Worm (Caenorhabditis elegans): ENCODE measurements around the gene C15B12.8.

C15B12.8 gene

DNA sequence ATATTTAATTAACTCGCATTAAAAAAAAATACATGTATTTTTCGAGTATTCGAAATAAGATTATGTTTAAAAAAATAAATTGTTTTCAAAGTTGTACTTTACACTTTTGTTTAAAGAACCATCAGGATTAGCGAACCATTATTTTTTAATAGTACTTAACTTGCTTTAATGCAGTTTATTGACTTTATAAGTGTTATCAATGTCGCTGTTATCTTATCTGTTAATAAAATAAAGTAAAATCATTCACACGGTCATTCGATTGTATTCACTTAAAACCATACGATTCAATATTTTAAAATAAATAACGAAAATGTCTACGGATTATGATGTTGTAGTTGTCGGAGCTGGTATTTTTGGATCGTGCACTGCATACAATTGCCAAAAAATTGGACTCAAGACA is 2.5 kb downstream of the C15B12.8 start, which contains the start of gene C15B12.1:
C15B12.1 (plus strand) TSS at position 271 of the 400 bp plus-strand sequence.
- no peak for TF ChIP-seq hnd-1 (tag; optimal IDR thresholded peaks at IDR 0.05)
- TF ChIP-seq ceh-13 (GFP tag; optimal IDR thresholded peaks at IDR 0.05) = no peak
- no peak for TF ChIP-seq pes-1 (GFP tag; IDR thresholded peaks at IDR 0.05)

DNA sequence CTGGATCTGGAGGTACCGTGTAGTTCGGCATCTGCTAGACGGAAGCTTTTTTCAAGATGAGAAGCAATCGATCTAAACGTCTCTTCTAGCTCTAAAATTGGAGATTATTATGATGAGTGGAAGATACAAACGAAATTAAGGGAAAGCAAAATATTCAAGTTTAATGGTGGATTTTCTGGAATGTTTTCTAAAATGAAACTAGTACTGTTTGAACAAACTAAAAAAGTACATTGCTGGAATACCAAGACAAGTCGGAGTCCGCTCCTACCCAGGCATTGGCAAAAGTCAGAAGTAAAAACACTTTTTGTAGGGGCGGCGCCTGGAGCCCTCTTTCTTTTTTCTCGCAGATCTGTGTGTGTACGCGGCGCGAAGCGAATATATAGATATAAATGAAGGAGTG is 10.7 kb downstream of the C15B12.8 start, which contains the start of gene gar-1:
gar-1 (minus strand) TSS at position 101 of the 400 bp plus-strand sequence.
- no peak for TF ChIP-seq scrt-1 (GFP tag; IDR thresholded peaks at IDR 0.05)
- no peak for TF ChIP-seq ama-1 (optimal IDR thresholded peaks at IDR 0.05)
- TF ChIP-seq flt-1 (GFP tag; IDR thresholded peaks at IDR 0.05) = no peak
- TF ChIP-seq hmg-4 (GFP tag; optimal IDR thresholded peaks at IDR 0.05) = no peak
- no peak for TF ChIP-seq pes-1 (GFP tag; IDR thresholded peaks at IDR 0.05)
- no peak for TF ChIP-seq F13C5.2 (tag; optimal IDR thresholded peaks at IDR 0.05)
- TF ChIP-seq ceh-13 (GFP tag; optimal IDR thresholded peaks at IDR 0.05) = no peak
- TF ChIP-seq sea-1 (GFP tag; conservative IDR thresholded peaks at IDR 0.05) = no peak
- no peak for TF ChIP-seq aly-1 (tag; optimal IDR thresholded peaks at IDR 0.05)
- no peak for TF ChIP-seq ceh-36 (tag; optimal IDR thresholded peaks at IDR 0.05)
- TF ChIP-seq hnd-1 (tag; optimal IDR thresholded peaks at IDR 0.05) = no peak
- TF ChIP-seq hmbx-1 (tag; optimal IDR thresholded peaks at IDR 0.05) = no peak
- no peak for TF ChIP-seq tra-4 (tag; optimal IDR thresholded peaks at IDR 0.05)
- TF ChIP-seq tbx-11 (GFP tag; IDR thresholded peaks at IDR 0.05) = no peak
- TF ChIP-seq B0310.2 (tag; optimal IDR thresholded peaks at IDR 0.05) = no peak
- no peak for TF ChIP-seq ets-7 (tag; optimal IDR thresholded peaks at IDR 0.05)
- TF ChIP-seq tbx-37 (GFP tag; conservative IDR thresholded peaks at IDR 0.05) = no peak

DNA sequence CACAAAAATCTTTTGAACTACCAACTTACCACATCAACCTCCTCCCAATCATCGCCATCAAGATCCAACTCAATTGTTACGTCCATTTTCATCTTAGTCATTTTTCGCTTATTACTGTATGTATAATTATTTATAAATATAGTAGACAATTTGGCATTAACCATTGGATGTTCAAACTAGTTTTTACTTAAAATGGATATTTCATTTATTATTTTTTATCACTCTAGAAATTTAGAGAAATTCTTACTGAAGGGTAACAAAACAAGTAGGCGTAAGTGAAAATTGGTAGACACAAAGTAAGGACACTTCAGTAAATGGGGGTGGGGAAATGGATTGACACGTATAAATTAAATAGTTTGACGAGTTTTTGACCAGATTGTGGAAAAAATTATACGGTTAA is 25.7 kb downstream of the C15B12.8 start, which contains the start of gene actl-1:
actl-1 (minus strand) TSS at position 101 of the 400 bp plus-strand sequence.
- TF ChIP-seq ceh-36 (tag; optimal IDR thresholded peaks at IDR 0.05) = no peak
- TF ChIP-seq B0310.2 (tag; optimal IDR thresholded peaks at IDR 0.05) = no peak
- TF ChIP-seq hmg-4 (GFP tag; optimal IDR thresholded peaks at IDR 0.05) = no peak
- TF ChIP-seq tra-4 (tag; optimal IDR thresholded peaks at IDR 0.05) = no peak
- TF ChIP-seq scrt-1 (GFP tag; IDR thresholded peaks at IDR 0.05) = no peak

DNA sequence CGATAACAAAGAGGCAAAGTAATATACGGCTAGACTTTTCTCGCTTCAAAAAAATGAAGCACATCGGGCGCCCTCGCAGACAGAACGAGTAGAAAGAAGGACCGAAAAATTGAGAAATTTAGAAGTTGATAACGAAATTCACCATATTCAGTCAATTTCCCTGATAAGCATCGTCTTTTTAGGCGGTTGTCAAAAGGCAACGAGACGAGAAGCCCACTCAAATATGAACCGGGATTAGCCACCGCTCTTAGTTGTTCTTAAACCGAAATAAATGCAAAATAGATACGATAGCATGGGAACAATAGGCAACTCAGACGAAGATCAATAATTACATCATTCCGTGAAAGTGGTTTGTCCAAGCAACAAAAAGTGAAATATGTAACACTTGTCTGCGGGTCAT is 29.1 kb downstream of the C15B12.8 start:
- TF ChIP-seq ceh-36 (tag; optimal IDR thresholded peaks at IDR 0.05) = no peak
- no peak for TF ChIP-seq B0310.2 (tag; optimal IDR thresholded peaks at IDR 0.05)
- TF ChIP-seq F13C5.2 (tag; optimal IDR thresholded peaks at IDR 0.05) = no peak
- TF ChIP-seq ets-7 (tag; optimal IDR thresholded peaks at IDR 0.05) = no peak
- TF ChIP-seq tbx-11 (GFP tag; IDR thresholded peaks at IDR 0.05) = no peak
- TF ChIP-seq hnd-1 (tag; optimal IDR thresholded peaks at IDR 0.05) = no peak
- no peak for TF ChIP-seq ama-1 (optimal IDR thresholded peaks at IDR 0.05)
- no peak for TF ChIP-seq hmg-4 (GFP tag; optimal IDR thresholded peaks at IDR 0.05)
- TF ChIP-seq flt-1 (GFP tag; IDR thresholded peaks at IDR 0.05) = no peak
- no peak for TF ChIP-seq ceh-13 (GFP tag; optimal IDR thresholded peaks at IDR 0.05)
- no peak for TF ChIP-seq scrt-1 (GFP tag; IDR thresholded peaks at IDR 0.05)
- TF ChIP-seq hmbx-1 (tag; optimal IDR thresholded peaks at IDR 0.05) = no peak

DNA sequence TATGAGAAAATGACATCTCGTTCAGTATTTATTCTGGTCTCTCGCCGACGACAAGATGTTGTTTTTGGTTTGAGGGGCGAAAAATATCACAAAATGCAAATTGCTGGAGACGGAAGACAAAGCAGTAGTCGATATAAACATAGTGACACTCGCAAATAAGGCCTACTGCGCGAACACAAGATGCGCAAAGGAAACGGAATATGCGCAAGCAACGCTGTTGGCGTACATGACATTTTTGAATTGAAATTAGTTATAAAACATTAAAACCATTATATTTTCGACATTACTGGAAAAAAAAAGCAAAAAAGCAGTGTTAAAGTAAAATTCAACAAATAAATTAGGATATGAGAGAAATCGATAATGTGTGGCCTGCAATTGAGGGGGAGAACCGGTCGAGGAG is 30.9 kb downstream of the C15B12.8 start, which contains the start of gene cdf-1:
cdf-1 (minus strand) TSS at position 136 of the 400 bp plus-strand sequence.
- TF ChIP-seq ceh-36 (tag; optimal IDR thresholded peaks at IDR 0.05) (no peak), F13C5.2 (tag; optimal IDR thresholded peaks at IDR 0.05) (peak; percentile 5), flt-1 (GFP tag; IDR thresholded peaks at IDR 0.05) (no peak), pes-1 (GFP tag; IDR thresholded peaks at IDR 0.05) (no peak), tbx-11 (GFP tag; IDR thresholded peaks at IDR 0.05) (no peak)

DNA sequence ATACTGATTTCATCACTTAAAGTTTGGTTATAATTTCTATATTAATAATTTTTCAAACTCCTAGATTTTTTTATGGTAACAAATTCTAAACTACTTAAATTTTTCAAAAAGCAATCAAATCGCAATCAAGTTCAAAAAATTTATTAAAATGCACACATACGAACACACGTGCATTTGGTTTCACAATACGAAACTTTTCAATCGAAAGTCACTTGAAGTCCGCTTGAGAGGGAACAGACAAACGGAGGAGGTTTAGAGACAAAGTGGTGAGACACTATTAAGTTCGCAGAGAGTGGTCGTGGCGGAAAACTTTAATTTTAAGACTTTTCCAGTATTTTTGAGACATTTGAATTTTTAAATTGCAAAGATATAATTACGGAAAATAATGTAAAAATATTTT is 31.6 kb downstream of the C15B12.8 start, which contains the start of gene glr-8:
glr-8 (plus strand) TSS at position 319 of the 400 bp plus-strand sequence.
- TF ChIP-seq aly-1 (tag; optimal IDR thresholded peaks at IDR 0.05) (no peak), tbx-37 (GFP tag; conservative IDR thresholded peaks at IDR 0.05) (no peak), ama-1 (optimal IDR thresholded peaks at IDR 0.05) (no peak), tbx-11 (GFP tag; IDR thresholded peaks at IDR 0.05) (no peak), hmbx-1 (tag; optimal IDR thresholded peaks at IDR 0.05) (no peak), ets-7 (tag; optimal IDR thresholded peaks at IDR 0.05) (no peak), sea-1 (GFP tag; conservative IDR thresholded peaks at IDR 0.05) (no peak), F13C5.2 (tag; optimal IDR thresholded peaks at IDR 0.05) (no peak), hmg-4 (GFP tag; optimal IDR thresholded peaks at IDR 0.05) (no peak), pes-1 (GFP tag; IDR thresholded peaks at IDR 0.05) (no peak), scrt-1 (GFP tag; IDR thresholded peaks at IDR 0.05) (no peak), ceh-36 (tag; optimal IDR thresholded peaks at IDR 0.05) (no peak), flt-1 (GFP tag; IDR thresholded peaks at IDR 0.05) (no peak), B0310.2 (tag; optimal IDR thresholded peaks at IDR 0.05) (no peak), hnd-1 (tag; optimal IDR thresholded peaks at IDR 0.05) (no peak), ceh-13 (GFP tag; optimal IDR thresholded peaks at IDR 0.05) (no peak)

DNA sequence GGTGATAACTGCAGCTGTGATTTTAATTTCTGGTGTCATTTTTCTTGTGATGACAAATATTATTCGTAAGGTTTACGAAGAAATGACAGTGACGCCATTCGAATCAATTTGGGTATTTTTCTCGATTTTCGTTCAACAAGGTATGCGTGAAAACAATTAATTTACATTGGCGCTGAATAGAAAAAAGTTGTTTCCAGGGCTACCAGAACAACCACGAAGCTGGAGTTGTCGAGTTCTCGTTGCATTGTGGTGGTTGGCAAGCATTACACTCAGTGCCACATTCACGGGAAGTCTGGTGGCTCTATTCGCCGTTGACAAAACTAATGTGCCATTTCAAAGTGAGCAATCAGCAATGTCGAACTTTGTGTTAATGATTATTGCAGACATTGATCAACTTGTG is 33.7 kb downstream of the C15B12.8 start:
- no peak for TF ChIP-seq F13C5.2 (tag; optimal IDR thresholded peaks at IDR 0.05)
- no peak for TF ChIP-seq flt-1 (GFP tag; IDR thresholded peaks at IDR 0.05)
- TF ChIP-seq tra-4 (tag; optimal IDR thresholded peaks at IDR 0.05) = no peak
- no peak for TF ChIP-seq ets-7 (tag; optimal IDR thresholded peaks at IDR 0.05)
- TF ChIP-seq hmg-4 (GFP tag; optimal IDR thresholded peaks at IDR 0.05) = no peak
- no peak for TF ChIP-seq ceh-13 (GFP tag; optimal IDR thresholded peaks at IDR 0.05)

DNA sequence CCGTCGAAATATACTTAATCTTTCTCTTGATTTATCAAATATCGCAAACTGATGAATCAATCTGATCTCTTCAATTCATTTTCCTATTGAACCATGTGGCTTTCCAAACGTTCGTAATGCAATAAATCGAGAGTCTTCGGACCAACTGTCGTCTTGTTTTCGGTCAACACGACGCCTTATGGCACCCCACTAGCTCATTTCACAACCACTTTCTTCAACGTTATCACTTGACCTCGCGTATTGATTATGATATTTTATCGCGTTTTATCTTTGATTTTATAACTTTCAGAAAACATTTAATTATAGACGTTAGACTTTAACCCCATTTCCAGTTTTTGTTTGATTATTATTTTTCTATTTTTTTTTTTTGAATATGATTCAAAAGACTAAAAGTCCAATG is 35.7 kb downstream of the C15B12.8 start:
- TF ChIP-seq tra-4 (tag; optimal IDR thresholded peaks at IDR 0.05) = no peak
- TF ChIP-seq hmg-4 (GFP tag; optimal IDR thresholded peaks at IDR 0.05) = no peak
- no peak for TF ChIP-seq F13C5.2 (tag; optimal IDR thresholded peaks at IDR 0.05)
- TF ChIP-seq flt-1 (GFP tag; IDR thresholded peaks at IDR 0.05) = no peak
- TF ChIP-seq tbx-37 (GFP tag; conservative IDR thresholded peaks at IDR 0.05) = no peak
- TF ChIP-seq B0310.2 (tag; optimal IDR thresholded peaks at IDR 0.05) = no peak
- TF ChIP-seq tbx-11 (GFP tag; IDR thresholded peaks at IDR 0.05) = no peak
- TF ChIP-seq ama-1 (optimal IDR thresholded peaks at IDR 0.05) = no peak
- no peak for TF ChIP-seq aly-1 (tag; optimal IDR thresholded peaks at IDR 0.05)
- TF ChIP-seq ceh-36 (tag; optimal IDR thresholded peaks at IDR 0.05) = no peak
- TF ChIP-seq ceh-13 (GFP tag; optimal IDR thresholded peaks at IDR 0.05) = no peak
- no peak for TF ChIP-seq sea-1 (GFP tag; conservative IDR thresholded peaks at IDR 0.05)

Data from whole organism, early embryonic.